Worm (Caenorhabditis elegans) whole organism, late embryonic: Measurements from ENCODE around the gene oac-48.

Experiments used
- ama-1 ChIP-seq: fragments of 150-350 bp; optimal IDR thresholded peaks from 2 replicates; lab custom pipeline; 2014
- ceh-18 ChIP-seq: sonication (generic microtip); optimal IDR thresholded peaks from 2 replicates; lab custom pipeline; 2016; ENCODE audit warnings: missing genetic modification characterization, missing compliant biosample characterization
- ceh-19 ChIP-seq: fragments of 200-800 bp; sonication (Bioruptor generic); optimal IDR thresholded peaks from 2 replicates; lab custom pipeline; 2018; ENCODE audit warnings: mild to moderate bottlenecking, missing genetic modification characterization, missing compliant biosample characterization
- ceh-34 ChIP-seq: sonication (generic microtip); optimal IDR thresholded peaks from 2 replicates; lab custom pipeline; 2016; ENCODE audit warnings: mild to moderate bottlenecking, missing genetic modification characterization, missing compliant biosample characterization
- dve-1 ChIP-seq: sonication (generic microtip); optimal IDR thresholded peaks from 2 replicates; lab custom pipeline; 2017; ENCODE audit warnings: antibody characterized with exemption, mild to moderate bottlenecking, missing genetic modification characterization, missing compliant biosample characterization
- elt-2 ChIP-seq: sonication (generic microtip); optimal IDR thresholded peaks from 2 replicates; lab custom pipeline; 2016; ENCODE audit warnings: missing genetic modification reagents, missing genetic modification characterization, missing compliant biosample characterization
- fax-1 ChIP-seq: sonication (generic microtip); optimal IDR thresholded peaks from 2 replicates; lab custom pipeline; 2016; ENCODE audit warnings: missing genotype, missing genetic modification characterization, missing compliant biosample characterization
- fkh-10 ChIP-seq: fragments of 150-350 bp; optimal IDR thresholded peaks from 2 replicates; lab custom pipeline; 2014; ENCODE audit warnings: missing biosample characterization, missing genetic modification reagents, missing genetic modification characterization
- hlh-30 ChIP-seq: sonication (generic microtip); optimal IDR thresholded peaks from 2 replicates; lab custom pipeline; 2017; ENCODE audit warnings: antibody characterized with exemption, missing genetic modification characterization, missing compliant biosample characterization; ENCODE audit not compliant: insufficient read depth
- lim-6 ChIP-seq: sonication (generic microtip); optimal IDR thresholded peaks from 2 replicates; lab custom pipeline; 2016; ENCODE audit warnings: missing genetic modification characterization, missing compliant biosample characterization
- nhr-11 ChIP-seq: fragments of 150-350 bp; optimal IDR thresholded peaks from 2 replicates; lab custom pipeline; 2014; ENCODE audit warnings: missing biosample characterization, missing genetic modification characterization
- pros-1 ChIP-seq: fragments of 150-350 bp; optimal IDR thresholded peaks from 2 replicates; lab custom pipeline; 2014; ENCODE audit warnings: missing biosample characterization, missing genetic modification reagents, missing genetic modification characterization
- sox-4 ChIP-seq: sonication (generic microtip); optimal IDR thresholded peaks from 2 replicates; lab custom pipeline; 2017; ENCODE audit warnings: mild to moderate bottlenecking, missing genetic modification characterization, inconsistent platforms, missing compliant biosample characterization
- tbx-2 ChIP-seq: sonication (generic microtip); optimal IDR thresholded peaks from 2 replicates; lab custom pipeline; 2016; ENCODE audit warnings: missing genetic modification characterization, missing compliant biosample characterization

- TF ChIP-seq fax-1 (tag; lab: Kevin White, UChicago) (no peak), dve-1 (tag; lab: Kevin White, UChicago) (no peak), fkh-10 (no peak), ceh-34 (tag; lab: Kevin White, UChicago) (no peak), ceh-19 (GFP tag; lab: Kevin White, UChicago) (no peak), ama-1 (no peak), elt-2 (no peak), tbx-2 (tag; lab: Kevin White, UChicago) (no peak), hlh-30 (tag; lab: Kevin White, UChicago) (no peak), lim-6 (no peak), sox-4 (no peak), nhr-11 (tag; lab: Kevin White, UChicago) (no peak), ceh-18 (no peak), pros-1 (no peak)
These were observed 36.6 kb upstream of the oac-48 start, which contains the start of gene C08F11.7 for ce11 chrIV:13636975-13637374.
